Fruit fly (Drosophila melanogaster): ENCODE results near the gene CG14811.

dm6 chrX:1831219-1831555 is 9.0 kb upstream of the CG14811 start:
- TF ChIP-seq CG34367 (tag; optimal IDR thresholded peaks at IDR 0.05) = no peak
- TF ChIP-seq D1 (tag; optimal IDR thresholded peaks at IDR 0.05) = no peak
- no peak for TF ChIP-seq CG8159 (tag; optimal IDR thresholded peaks at IDR 0.05)
- TF ChIP-seq Ets98B (GFP tag; IDR thresholded peaks at IDR 0.05) = no peak

Data from whole organism, pupa.